Worm (Caenorhabditis elegans) whole organism, mixed stage, embryonic: ENCODE measurements around the gene C17F4.8.

ENCODE experiments used
- bed-3 ChIP-seq: fragments of 200-800 bp; sonication (Bioruptor generic); optimal IDR thresholded peaks from 3 replicates; lab custom pipeline; 2018; ENCODE audit warnings: mild to moderate bottlenecking, missing genetic modification characterization, moderate library complexity, missing compliant biosample characterization
- blmp-1 ChIP-seq: fragments of 150-350 bp; optimal IDR thresholded peaks from 2 replicates; lab custom pipeline; 2014; ENCODE audit warnings: missing biosample characterization, missing genetic modification characterization
- ceh-39 ChIP-seq: fragments of 150-350 bp; optimal IDR thresholded peaks from 2 replicates; lab custom pipeline; 2014; ENCODE audit warnings: missing biosample characterization, missing genetic modification characterization
- ceh-43 ChIP-seq: fragments of 200-800 bp; sonication (Bioruptor generic); optimal IDR thresholded peaks from 2 replicates; lab custom pipeline; 2018; ENCODE audit warnings: mild to moderate bottlenecking, missing genetic modification characterization, moderate library complexity, missing compliant biosample characterization
- ceh-83 ChIP-seq: fragments of 200-800 bp; sonication (Bioruptor generic); optimal IDR thresholded peaks from 2 replicates; lab custom pipeline; 2018; ENCODE audit warnings: mild to moderate bottlenecking, missing genetic modification characterization, missing compliant biosample characterization
- cnd-1 ChIP-seq: fragments of 200-800 bp; sonication (Bioruptor generic); optimal IDR thresholded peaks from 2 replicates; lab custom pipeline; 2018; ENCODE audit warnings: mild to moderate bottlenecking, missing genetic modification characterization, missing compliant biosample characterization
- elt-1 ChIP-seq: sonication (generic microtip); optimal IDR thresholded peaks from 2 replicates; lab custom pipeline; 2017; ENCODE audit warnings: missing genetic modification characterization, mild to moderate bottlenecking, missing compliant biosample characterization, antibody characterized with exemption, moderate library complexity, borderline replicate concordance; ENCODE audit not compliant: insufficient read depth
- elt-3 ChIP-seq: fragments of 150-350 bp; optimal IDR thresholded peaks from 2 replicates; lab custom pipeline; 2014; ENCODE audit warnings: missing biosample characterization, missing genetic modification characterization
- ham-2 ChIP-seq: fragments of 200-800 bp; sonication (Bioruptor generic); optimal IDR thresholded peaks from 2 replicates; lab custom pipeline; 2018; ENCODE audit warnings: mild to moderate bottlenecking, missing genetic modification characterization, missing compliant biosample characterization
- hlh-1 ChIP-seq: fragments of 150-350 bp; optimal IDR thresholded peaks from 2 replicates; lab custom pipeline; 2014; ENCODE audit warnings: missing biosample characterization, missing genetic modification reagents, missing genetic modification characterization
- lin-13 ChIP-seq: fragments of 150-350 bp; optimal IDR thresholded peaks from 2 replicates; lab custom pipeline; 2014; ENCODE audit warnings: missing biosample characterization, missing genetic modification characterization
- lsy-2 ChIP-seq: fragments of 150-350 bp; optimal IDR thresholded peaks from 2 replicates; lab custom pipeline; 2014; ENCODE audit warnings: missing biosample characterization, missing genetic modification characterization
- mab-5 ChIP-seq: fragments of 150-350 bp; optimal IDR thresholded peaks from 2 replicates; lab custom pipeline; 2014; ENCODE audit warnings: missing biosample characterization, missing genetic modification characterization
- mls-2 ChIP-seq: sonication (generic microtip); optimal IDR thresholded peaks from 2 replicates; lab custom pipeline; 2016; ENCODE audit warnings: mild to moderate bottlenecking, missing genetic modification characterization, moderate library complexity, missing compliant biosample characterization
- nhr-12 ChIP-seq: fragments of 150-350 bp; optimal IDR thresholded peaks from 2 replicates; lab custom pipeline; 2014; ENCODE audit warnings: missing biosample characterization, missing genetic modification characterization
- nhr-2 ChIP-seq: fragments of 150-350 bp; optimal IDR thresholded peaks from 2 replicates; lab custom pipeline; 2014; ENCODE audit warnings: missing biosample characterization, missing genetic modification characterization
- nhr-237 ChIP-seq: fragments of 150-350 bp; optimal IDR thresholded peaks from 2 replicates; lab custom pipeline; 2014; ENCODE audit warnings: missing biosample characterization, missing genetic modification characterization
- nhr-28 ChIP-seq: fragments of 150-350 bp; optimal IDR thresholded peaks from 2 replicates; lab custom pipeline; 2014; ENCODE audit warnings: missing biosample characterization, missing genetic modification characterization
- nhr-76 ChIP-seq: sonication (generic microtip); optimal IDR thresholded peaks from 2 replicates; lab custom pipeline; 2017; ENCODE audit warnings: missing biosample characterization, missing genetic modification characterization
- sem-2 ChIP-seq: fragments of 200-800 bp; sonication (Bioruptor generic); optimal IDR thresholded peaks from 2 replicates; lab custom pipeline; 2018; ENCODE audit warnings: mild to moderate bottlenecking, missing genetic modification characterization, missing compliant biosample characterization
- snpc-4 ChIP-seq: fragments of 150-350 bp; optimal IDR thresholded peaks from 2 replicates; lab custom pipeline; 2014; ENCODE audit warnings: missing biosample characterization, missing genetic modification characterization
- sptf-1 ChIP-seq: sonication (generic microtip); optimal IDR thresholded peaks from 2 replicates; lab custom pipeline; 2017; ENCODE audit warnings: mild to moderate bottlenecking, missing genetic modification characterization, moderate library complexity, missing compliant biosample characterization
- tbx-8 ChIP-seq: fragments of 200-800 bp; sonication (Bioruptor generic); optimal IDR thresholded peaks from 2 replicates; lab custom pipeline; 2018; ENCODE audit warnings: mild to moderate bottlenecking, missing genetic modification characterization, moderate library complexity, missing compliant biosample characterization
- unc-120 ChIP-seq: sonication (generic microtip); optimal IDR thresholded peaks from 2 replicates; lab custom pipeline; 2017; ENCODE audit warnings: missing genetic modification characterization, missing compliant biosample characterization; ENCODE audit not compliant: poor library complexity, severe bottlenecking
- unc-62 ChIP-seq: fragments of 150-350 bp; optimal IDR thresholded peaks from 2 replicates; lab custom pipeline; 2014; ENCODE audit warnings: missing biosample characterization, missing genetic modification reagents, missing genetic modification characterization
- zip-8 ChIP-seq: fragments of 150-350 bp; optimal IDR thresholded peaks from 2 replicates; lab custom pipeline; 2014; ENCODE audit warnings: missing biosample characterization, missing genetic modification characterization
- ztf-11 ChIP-seq: fragments of 150-350 bp; optimal IDR thresholded peaks from 2 replicates; lab custom pipeline; 2014; ENCODE audit warnings: missing biosample characterization, missing genetic modification characterization

Gene C17F4.8

DNA sequence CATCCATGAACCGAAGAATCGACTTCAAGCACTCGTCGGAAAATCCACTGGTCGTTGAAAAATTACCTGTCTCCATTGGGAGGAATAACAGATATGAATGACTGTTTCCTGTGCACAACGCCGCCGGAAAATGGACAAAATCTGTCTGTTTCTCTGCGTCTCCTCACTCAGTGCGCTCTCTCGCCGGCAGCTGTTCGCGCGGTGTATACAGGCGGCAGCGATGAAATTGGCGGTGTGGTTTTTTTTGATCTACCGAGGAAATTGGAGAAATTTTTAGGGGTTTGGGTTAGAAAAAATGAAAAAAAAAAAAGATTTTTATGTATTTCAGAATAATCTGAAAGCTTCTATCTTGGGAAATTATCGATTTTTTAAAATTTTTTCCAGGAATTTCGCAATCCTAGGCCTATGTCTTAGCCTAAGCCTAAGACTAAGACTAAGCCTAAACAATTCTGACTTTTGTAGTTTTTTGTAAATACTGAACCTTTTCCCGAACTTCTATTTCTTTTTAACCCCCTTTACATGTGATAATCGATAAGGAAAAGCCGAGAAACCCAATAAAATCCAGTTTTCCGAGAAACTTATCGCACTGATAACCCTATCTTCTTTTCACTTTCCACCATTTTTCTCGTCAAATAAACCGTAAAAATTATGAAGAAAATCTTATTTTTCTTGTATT is 13.6 kb upstream of the C17F4.8 start, which contains the start of the genes fbxc-50 and C17F4.2:
Gene fbxc-50, minus strand, starts transcription at position 81 of the 676 bp plus-strand sequence.
Gene C17F4.2, plus strand, starts transcription at position 626 of the 676 bp plus-strand sequence.
- no peak for TF ChIP-seq sptf-1
- TF ChIP-seq hlh-1, result peak; percentile 35

DNA sequence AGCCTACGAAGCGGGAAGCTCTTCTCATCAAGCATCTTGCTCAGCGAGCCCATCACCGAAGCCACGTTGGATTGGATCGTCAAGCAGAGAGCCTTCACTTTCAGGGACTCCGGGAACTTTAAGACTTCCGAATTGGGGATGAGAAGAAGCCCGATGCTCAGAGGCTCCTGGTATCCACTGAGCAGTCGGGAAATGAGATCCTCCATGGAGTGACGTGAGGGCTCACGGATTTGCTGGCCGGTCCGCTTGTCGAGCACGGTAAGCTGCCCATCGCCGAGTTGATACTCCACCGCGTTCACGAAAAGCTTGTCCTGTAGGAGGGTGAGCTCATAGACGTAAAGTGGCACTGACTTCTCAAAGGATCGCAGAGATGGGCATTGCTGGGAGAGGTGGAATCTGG is 12.9 kb upstream of the C17F4.8 start:
- no peak for TF ChIP-seq ceh-43 (GFP tag; lab: Kevin White, UChicago)
- no peak for TF ChIP-seq snpc-4
- TF ChIP-seq nhr-76, result no peak
- TF ChIP-seq nhr-28 (tag; lab: Kevin White, UChicago), result no peak
- TF ChIP-seq ceh-83, result no peak
- no peak for TF ChIP-seq sem-2 (GFP tag; lab: Kevin White, UChicago)
- no peak for TF ChIP-seq lsy-2
- no peak for TF ChIP-seq lin-13
- TF ChIP-seq elt-1, result no peak
- TF ChIP-seq unc-62, result no peak
- no peak for TF ChIP-seq tbx-8 (GFP tag; lab: Kevin White, UChicago)
- TF ChIP-seq mls-2, result no peak

ce11 chrII:3245836-3246235 is 11.2 kb upstream of the C17F4.8 start, which contains the start of gene C17F4.7:
Gene C17F4.7, minus strand, starts transcription at chrII:3246015.
- TF ChIP-seq zip-8 (tag; lab: Kevin White, UChicago) (no peak), ceh-83 (no peak), nhr-237 (tag; lab: Kevin White, UChicago) (no peak), sptf-1 (no peak), unc-120 (tag; lab: Kevin White, UChicago) (no peak), nhr-2 (tag; lab: Kevin White, UChicago) (no peak), ham-2 (GFP tag; lab: Kevin White, UChicago) (no peak)

ce11 chrII:3244758-3245157 is 10.1 kb upstream of the C17F4.8 start:
- no peak for TF ChIP-seq bed-3
- TF ChIP-seq tbx-8 (GFP tag; lab: Kevin White, UChicago), result no peak
- no peak for TF ChIP-seq ceh-83
- no peak for TF ChIP-seq ham-2 (GFP tag; lab: Kevin White, UChicago)
- TF ChIP-seq ztf-11, result no peak
- no peak for TF ChIP-seq mab-5 (tag; lab: Kevin White, UChicago)
- TF ChIP-seq ceh-39 (tag; lab: Kevin White, UChicago), result no peak

- TF ChIP-seq bed-3 (no peak), unc-120 (tag; lab: Kevin White, UChicago) (no peak), ceh-83 (no peak)
Measured at ce11 chrII:3244070-3244469, 9.4 kb upstream of the C17F4.8 start, which contains the start of gene C17F4.12. Gene C17F4.12, minus strand, starts transcription at chrII:3244170.

DNA sequence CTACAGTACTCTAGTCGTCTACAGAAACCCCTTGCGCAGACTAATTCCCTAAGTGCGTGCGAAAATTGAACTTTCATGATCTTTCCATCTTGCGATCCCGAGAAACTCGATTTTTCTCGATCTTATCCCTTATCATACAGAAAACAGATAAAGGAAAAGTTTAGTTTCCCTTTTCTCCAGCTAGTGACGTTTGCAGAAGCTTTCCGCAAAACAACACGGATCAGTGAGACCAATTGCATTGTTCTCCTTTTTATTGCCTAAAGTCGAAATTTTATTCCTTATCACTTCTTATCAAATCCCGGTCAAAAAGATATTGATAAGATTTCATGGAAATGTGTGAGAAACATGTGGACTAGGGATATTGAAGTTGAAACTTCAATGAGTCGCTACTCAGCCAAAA is 7.2 kb upstream of the C17F4.8 start:
- TF ChIP-seq blmp-1 (tag; lab: Kevin White, UChicago) (peak; percentile 10), nhr-237 (tag; lab: Kevin White, UChicago) (no peak), elt-3 (tag; lab: Kevin White, UChicago) (peak; percentile 88), tbx-8 (GFP tag; lab: Kevin White, UChicago) (no peak)

- TF ChIP-seq nhr-237 (tag; lab: Kevin White, UChicago) (no peak), zip-8 (tag; lab: Kevin White, UChicago) (no peak), mls-2 (no peak)
Measured at ce11 chrII:3240207-3240606, 5.6 kb upstream of the C17F4.8 start, which contains the start of gene C17F4.3. Gene C17F4.3, plus strand, starts transcription at chrII:3240507.

DNA sequence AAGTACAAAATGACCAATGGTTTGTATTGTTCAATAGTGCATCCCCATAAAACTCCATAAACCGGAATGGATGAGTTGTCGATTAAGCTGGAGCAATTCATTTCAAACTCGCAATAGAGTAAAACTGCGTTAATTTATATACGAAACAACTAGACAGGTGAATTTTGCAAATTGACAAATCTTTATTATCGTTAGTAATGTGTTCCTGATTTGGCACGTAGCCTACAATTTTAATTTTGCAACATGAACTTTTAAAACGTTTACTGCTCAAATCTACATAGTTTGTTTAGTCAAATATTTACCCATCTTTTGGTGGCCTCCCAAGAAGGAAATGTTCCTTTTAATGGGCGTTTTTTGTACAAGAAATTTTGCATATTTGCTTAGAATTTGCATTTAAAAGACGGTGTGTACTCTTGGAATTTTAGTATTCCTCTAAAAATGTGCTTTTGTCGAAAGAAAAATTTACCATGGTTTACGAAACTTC is 2.5 kb upstream of the C17F4.8 start, which contains the start of the genes srz-67 and C17F4.11:
Gene srz-67, minus strand, starts transcription at position 101 of the 484 bp plus-strand sequence.
Gene C17F4.11, plus strand, starts transcription at position 434 of the 484 bp plus-strand sequence.
- TF ChIP-seq tbx-8 (GFP tag; lab: Kevin White, UChicago) (no peak), nhr-12 (no peak), bed-3 (no peak), nhr-76 (no peak), ham-2 (GFP tag; lab: Kevin White, UChicago) (no peak), nhr-237 (tag; lab: Kevin White, UChicago) (no peak), snpc-4 (no peak), cnd-1 (tag; lab: Kevin White, UChicago) (no peak), ceh-43 (GFP tag; lab: Kevin White, UChicago) (no peak), elt-3 (tag; lab: Kevin White, UChicago) (no peak), sptf-1 (no peak), mab-5 (tag; lab: Kevin White, UChicago) (no peak), hlh-1 (no peak)
